Worm (Caenorhabditis elegans): ENCODE data around the gene Y55B1BL.2.
"Not testable (repeated sequence)": the region's sequence is repeated elsewhere in the genome, so short reads cannot be mapped to it uniquely, and the experiment has no call there.

Y55B1BL.2 gene

DNA sequence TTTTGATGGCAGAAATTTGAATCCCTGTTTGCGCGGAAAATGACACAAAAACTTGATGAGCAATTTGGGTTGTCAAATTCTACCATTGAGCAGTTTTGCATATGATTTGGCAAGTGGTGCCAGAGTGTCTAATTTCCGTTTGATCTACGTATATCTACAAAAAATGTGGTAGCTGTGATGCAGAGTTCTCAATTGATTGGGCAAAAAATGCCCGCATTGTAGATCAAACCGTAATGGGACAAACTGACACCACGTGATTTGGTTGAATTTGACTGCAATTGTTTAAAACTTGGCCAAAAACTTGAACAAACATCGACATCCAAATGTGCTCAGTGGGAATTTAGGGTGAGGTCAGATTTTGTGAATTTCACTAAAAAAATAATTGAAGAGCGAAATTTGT lies 20.1 kb upstream of the Y55B1BL.2 start, which contains the start of gene K10F12.7:
K10F12.7 (minus strand) TSS at position 101 of the 400 bp plus-strand sequence.
- TF ChIP-seq ceh-34 (tag; optimal IDR thresholded peaks at IDR 0.05) (no peak), K02D7.2 (tag; optimal IDR thresholded peaks at IDR 0.05) (no peak), ceh-18 (tag; optimal IDR thresholded peaks at IDR 0.05) (no peak), pag-3 (tag; optimal IDR thresholded peaks at IDR 0.05; ENCODE audit: borderline replicate concordance) (no peak), elt-2 (tag; optimal IDR thresholded peaks at IDR 0.05) (no peak), ttx-3 (tag; optimal IDR thresholded peaks at IDR 0.05) (no peak), hlh-13 (GFP tag; optimal IDR thresholded peaks at IDR 0.05) (no peak), unc-55 (GFP tag; optimal IDR thresholded peaks at IDR 0.05) (no peak), ceh-9 (tag; optimal IDR thresholded peaks at IDR 0.05) (no peak), che-1 (tag; optimal IDR thresholded peaks at IDR 0.05) (no peak), fax-1 (tag; optimal IDR thresholded peaks at IDR 0.05) (no peak), ref-2 (tag; optimal IDR thresholded peaks at IDR 0.05) (no peak), ets-4 (tag; optimal IDR thresholded peaks at IDR 0.05) (no peak), pqm-1 (tag; optimal IDR thresholded peaks at IDR 0.05) (no peak), hlh-15 (tag; optimal IDR thresholded peaks at IDR 0.05) (no peak), ceh-2 (tag; optimal IDR thresholded peaks at IDR 0.05) (no peak), dve-1 (tag; optimal IDR thresholded peaks at IDR 0.05) (no peak)

DNA sequence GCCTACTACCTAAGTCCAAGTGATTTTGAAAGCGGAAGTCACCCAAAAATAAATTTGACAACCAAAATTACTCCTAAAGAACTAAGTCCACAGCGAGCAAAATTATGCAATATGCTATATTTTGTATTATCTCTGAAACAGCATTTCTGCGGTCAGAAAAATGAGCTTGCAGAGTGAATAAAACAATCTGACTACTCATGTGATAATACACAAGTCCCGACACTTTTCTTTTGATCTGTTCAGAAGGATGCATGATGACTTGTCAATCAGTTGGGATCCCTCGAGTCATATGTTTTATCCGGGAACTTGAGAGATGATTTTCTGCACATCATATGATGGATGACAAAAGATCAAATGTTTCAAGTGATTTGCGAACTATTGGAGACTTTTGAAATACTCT lies 17.5 kb upstream of the Y55B1BL.2 start:
- TF ChIP-seq lin-11 (tag; optimal IDR thresholded peaks at IDR 0.05) (no peak), ceh-31 (tag; optimal IDR thresholded peaks at IDR 0.05) (no peak), ahr-1 (tag; optimal IDR thresholded peaks at IDR 0.05) (no peak), nhr-232 (tag; optimal IDR thresholded peaks at IDR 0.05) (no peak), dmd-4 (tag; optimal IDR thresholded peaks at IDR 0.05; ENCODE audit: borderline replicate concordance) (no peak), ceh-34 (tag; optimal IDR thresholded peaks at IDR 0.05) (no peak), ceh-48 (tag; optimal IDR thresholded peaks at IDR 0.05) (no peak), che-1 (tag; optimal IDR thresholded peaks at IDR 0.05) (no peak), lim-6 (tag; optimal IDR thresholded peaks at IDR 0.05) (no peak), syd-9 (tag; optimal IDR thresholded peaks at IDR 0.05) (no peak), pag-3 (tag; optimal IDR thresholded peaks at IDR 0.05; ENCODE audit: borderline replicate concordance) (no peak), K02D7.2 (tag; optimal IDR thresholded peaks at IDR 0.05) (no peak), tbx-2 (tag; optimal IDR thresholded peaks at IDR 0.05) (no peak), pha-2 (tag; optimal IDR thresholded peaks at IDR 0.05) (no peak), madf-2 (tag; optimal IDR thresholded peaks at IDR 0.05) (no peak), ceh-6 (GFP tag; optimal IDR thresholded peaks at IDR 0.05) (no peak), F13H6.1 (tag; optimal IDR thresholded peaks at IDR 0.05) (no peak), dve-1 (tag; optimal IDR thresholded peaks at IDR 0.05) (no peak), pat-9 (tag; optimal IDR thresholded peaks at IDR 0.05) (no peak), elt-2 (tag; optimal IDR thresholded peaks at IDR 0.05) (no peak)

DNA sequence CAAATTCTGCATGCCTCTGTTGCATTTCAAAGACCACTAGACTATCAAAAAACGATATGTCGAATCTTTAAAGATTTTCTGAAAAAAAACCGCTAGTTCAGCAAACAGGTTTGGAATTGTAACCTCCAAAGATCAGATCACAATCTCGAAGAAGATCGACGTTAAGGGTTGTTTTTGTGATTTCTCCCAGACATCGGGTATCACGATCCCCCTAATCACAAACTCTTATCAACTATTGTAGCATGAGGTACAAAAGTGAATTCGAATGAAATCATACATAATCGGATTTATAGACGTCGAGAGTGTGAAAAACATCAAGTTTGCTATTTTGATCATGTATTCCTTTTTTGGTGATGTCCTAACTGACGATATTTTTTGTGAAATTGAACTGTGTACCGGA lies 1.7 kb upstream of the Y55B1BL.2 start:
- TF ChIP-seq hlh-13 (GFP tag; optimal IDR thresholded peaks at IDR 0.05) (no peak), fax-1 (tag; optimal IDR thresholded peaks at IDR 0.05) (no peak), ceh-19 (GFP tag; optimal IDR thresholded peaks at IDR 0.05) (no peak), lim-6 (tag; optimal IDR thresholded peaks at IDR 0.05) (no peak), odd-2 (tag; optimal IDR thresholded peaks at IDR 0.05) (no peak), mec-3 (tag; optimal IDR thresholded peaks at IDR 0.05; ENCODE audit: borderline replicate concordance) (no peak), sox-2 (GFP tag; IDR thresholded peaks at IDR 0.05) (no peak), syd-9 (tag; optimal IDR thresholded peaks at IDR 0.05) (no peak), ceh-2 (tag; optimal IDR thresholded peaks at IDR 0.05) (no peak)

DNA sequence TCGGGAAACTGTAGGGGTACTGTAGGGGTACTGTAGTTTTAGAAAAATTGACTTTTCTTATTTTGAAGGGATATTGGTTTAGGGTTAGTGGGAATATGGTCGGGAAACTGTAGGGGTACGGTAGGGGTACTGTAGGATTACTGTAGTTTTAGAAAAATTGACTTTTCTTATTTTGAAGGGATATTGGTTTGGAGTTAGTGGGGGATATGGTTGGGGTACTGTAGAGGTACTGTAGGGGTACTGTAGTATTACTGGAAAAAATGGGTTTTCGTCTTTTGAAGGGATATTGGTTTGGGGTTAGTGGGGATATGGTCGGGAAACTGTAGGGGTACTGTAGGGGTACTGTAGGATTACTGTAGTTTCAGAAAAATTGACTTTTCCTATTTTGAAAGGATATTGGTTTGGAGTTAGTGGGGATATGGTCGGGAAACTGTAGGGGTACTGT lies 12.8 kb downstream of the Y55B1BL.2 start:
- peak; percentile 37; the same call in 1 of the 2 replicates for TF ChIP-seq unc-3 (GFP tag; conservative IDR thresholded peaks at IDR 0.05)
- not testable (repeated sequence) for TF ChIP-seq unc-3 (tag; optimal IDR thresholded peaks at IDR 0.05)
- TF ChIP-seq ceh-45 (GFP tag; IDR thresholded peaks at IDR 0.05), result peak; percentile 71
